Fruit fly (Drosophila melanogaster): ENCODE results near the gene Naa20A.

Naa20A gene

DNA sequence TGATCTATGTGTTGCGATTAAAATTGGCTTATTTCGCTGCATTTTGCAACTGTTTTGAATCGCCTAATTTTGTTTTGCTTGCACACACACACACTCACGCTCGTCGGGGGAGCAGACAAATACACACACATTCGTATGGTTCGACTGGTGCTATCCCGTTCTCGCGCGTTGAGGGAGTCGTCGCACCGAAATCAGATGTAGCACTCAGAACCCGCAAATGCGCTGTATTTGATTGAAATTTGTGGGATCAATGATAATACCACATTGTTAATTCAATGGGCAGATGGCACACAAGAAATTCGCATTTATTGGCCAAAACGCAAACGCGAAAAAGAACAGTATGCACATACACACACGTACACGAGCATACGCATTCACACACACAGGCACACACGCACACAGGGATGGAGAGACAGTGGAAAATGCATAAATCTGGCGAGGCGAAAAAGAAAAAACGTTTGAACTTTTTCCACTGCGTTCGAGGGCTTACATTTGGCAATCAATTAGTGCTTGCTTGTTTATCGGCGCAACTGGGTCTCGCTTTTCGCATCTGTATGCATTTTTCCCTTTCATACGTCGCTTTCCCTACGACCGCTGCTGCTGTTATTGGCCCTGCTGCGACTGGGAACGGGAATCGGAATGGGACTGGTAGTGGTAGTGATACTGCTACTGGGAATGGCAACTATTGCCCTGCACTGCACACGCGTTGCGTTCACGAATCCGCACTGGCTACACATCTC, 43.8 kb downstream of the Naa20A start:
- TF ChIP-seq CTCF (optimal IDR thresholded peaks at IDR 0.05) (no peak), CG8478 (optimal IDR thresholded peaks at IDR 0.05) (no peak)

DNA sequence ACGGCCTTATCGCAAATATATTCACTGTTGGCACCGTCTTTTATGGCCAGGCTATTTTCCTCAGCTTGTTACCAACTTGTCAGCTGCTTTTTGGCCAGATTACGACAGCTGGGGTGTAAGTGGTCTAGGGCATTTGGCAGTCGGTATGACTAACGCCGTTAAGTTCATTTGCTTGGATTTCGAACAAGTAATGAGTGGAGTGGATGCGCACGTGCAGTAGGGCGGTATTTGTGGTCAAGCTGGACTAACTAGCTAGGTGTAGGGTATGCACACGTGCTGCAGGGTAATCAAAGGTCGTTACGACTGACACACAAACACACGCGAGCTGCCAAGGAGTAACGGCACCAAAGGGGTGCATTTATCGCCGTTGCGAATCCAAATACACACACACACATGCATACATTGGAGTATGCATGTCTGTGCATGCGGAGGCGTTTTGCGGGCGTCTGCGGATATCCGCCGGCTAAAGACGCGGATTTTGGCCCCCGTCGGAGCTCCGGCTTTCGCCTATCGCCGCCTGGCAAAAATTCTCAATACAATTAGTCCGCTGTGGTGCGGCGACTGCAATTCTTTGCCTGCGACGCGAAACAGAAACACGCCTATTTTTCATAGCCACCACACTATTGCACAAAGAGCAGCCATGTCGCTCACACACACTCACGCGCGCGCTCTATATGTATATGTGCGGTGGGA, 44.8 kb downstream of the Naa20A start:
- TF ChIP-seq CG8478 (optimal IDR thresholded peaks at IDR 0.05) = no peak
- TF ChIP-seq CTCF (optimal IDR thresholded peaks at IDR 0.05) = no peak

DNA sequence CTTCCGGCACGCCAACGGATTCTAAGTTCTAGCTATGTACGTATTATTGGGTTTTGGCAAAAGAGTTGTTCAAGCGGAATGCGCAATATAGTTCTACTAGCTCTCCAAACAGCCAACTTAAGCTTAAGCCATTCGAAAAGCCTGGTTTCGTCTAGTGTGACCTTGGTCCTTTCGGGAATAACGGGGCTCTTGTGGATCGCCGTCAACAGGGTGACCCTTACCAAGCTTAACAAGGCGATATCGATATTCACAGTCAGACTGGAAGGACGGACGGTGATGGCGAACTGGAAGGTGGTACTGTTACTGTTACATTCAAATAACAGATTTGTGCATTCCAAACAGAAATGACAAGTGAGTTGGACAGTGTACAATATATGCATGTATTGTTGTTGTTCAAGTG, 49.2 kb downstream of the Naa20A start:
- TF ChIP-seq CG8478 (optimal IDR thresholded peaks at IDR 0.05) = no peak
